Worm (Caenorhabditis elegans) whole organism, early embryonic: Measurements from ENCODE around the gene F11G11.15.

Experiments used
- scrt-1 ChIP-seq: fragments of 200-800 bp; sonication (Bioruptor generic); IDR thresholded peaks from 2 replicates; pipeline ENCODE4 v1.3.6; 2022; ENCODE audit warnings: missing genetic modification characterization, missing compliant biosample characterization
- tra-4 ChIP-seq: sonication (generic microtip); optimal IDR thresholded peaks from 2 replicates; lab custom pipeline; 2017; ENCODE audit warnings: missing genetic modification characterization, missing compliant biosample characterization

DNA sequence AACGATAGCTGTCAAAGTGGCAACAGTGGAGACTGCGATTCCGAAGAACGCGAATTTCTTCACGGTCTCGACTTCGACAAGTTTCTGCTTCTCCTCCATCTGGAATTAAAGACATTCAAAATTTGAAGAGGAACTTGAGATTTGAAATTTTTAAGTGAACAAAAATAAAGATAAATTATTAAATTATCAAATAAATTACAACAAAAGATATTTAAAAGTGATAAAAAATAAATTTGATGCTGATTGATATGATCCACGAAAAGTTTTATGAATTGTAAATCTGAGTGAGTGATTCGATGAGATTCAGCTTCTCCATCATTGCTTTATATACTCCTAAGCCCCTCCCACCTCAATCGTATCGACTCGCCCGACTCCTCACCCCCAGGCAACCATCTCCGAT is 7.2 kb upstream of the F11G11.15 start, which contains the start of gene col-17:
- TF ChIP-seq scrt-1 (GFP tag; lab: Robert Waterston, UW): no peak
- no peak for TF ChIP-seq tra-4
